Fruit fly (Drosophila melanogaster): ENCODE data around the gene CG9121.
A peak's percentile ranks its signal among the peaks of the same experiment; 100 is the strongest.

Gene CG9121

DNA sequence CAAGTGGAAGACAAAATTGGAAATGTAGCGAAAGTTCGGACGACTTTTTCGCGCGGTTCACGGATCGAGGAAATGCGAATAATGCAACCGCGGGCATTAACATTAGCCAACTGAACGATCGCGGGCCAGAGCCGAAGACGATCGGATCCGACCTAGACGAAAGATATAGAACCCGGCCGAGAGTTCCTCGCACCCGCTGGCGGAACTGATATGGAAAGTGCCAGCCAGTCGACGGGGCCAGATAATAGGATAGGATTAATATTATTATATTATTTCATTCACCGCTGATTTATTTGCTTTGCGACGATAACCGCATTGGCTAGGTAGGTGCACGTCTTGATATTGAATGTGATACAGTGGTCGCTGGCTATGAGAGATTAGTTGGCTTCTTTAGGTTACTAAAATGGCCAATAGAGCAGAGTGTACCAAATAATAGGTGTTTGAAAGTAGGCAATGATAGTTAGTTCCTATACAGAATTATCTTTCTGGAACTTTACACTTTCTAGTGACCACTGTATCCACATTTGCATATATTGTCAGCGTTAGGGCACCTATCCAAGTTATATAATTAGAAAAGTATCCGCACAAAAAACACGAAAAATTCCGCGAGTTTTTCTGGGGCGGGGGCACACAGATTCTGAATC is 51.4 kb downstream of the CG9121 start (continued):
- peak; percentile 55 for TF ChIP-seq PHDP (tag; optimal IDR thresholded peaks at IDR 0.05)
- TF ChIP-seq TFAM (GFP tag; optimal IDR thresholded peaks at IDR 0.05): no peak
- no peak for TF ChIP-seq z (GFP tag; IDR thresholded peaks at IDR 0.05)
- no peak for TF ChIP-seq crp (GFP tag; optimal IDR thresholded peaks at IDR 0.05)
- peak; percentile 74 for TF ChIP-seq Oli (tag; optimal IDR thresholded peaks at IDR 0.05)
- TF ChIP-seq Hr3 (GFP tag; optimal IDR thresholded peaks at IDR 0.05): peak; percentile 46
- peak; percentile 73 for TF ChIP-seq unpg (GFP tag; optimal IDR thresholded peaks at IDR 0.05)
- TF ChIP-seq Chrac-16 (GFP tag; optimal IDR thresholded peaks at IDR 0.05): peak; percentile 74
- peak; percentile 55 for TF ChIP-seq Hmr (GFP tag; optimal IDR thresholded peaks at IDR 0.05)
- no peak for TF ChIP-seq CG6683 (GFP tag; optimal IDR thresholded peaks at IDR 0.05)
- no peak for TF ChIP-seq Doc3 (GFP tag; IDR thresholded peaks at IDR 0.05; ENCODE audit: partially characterized antibody)
- TF ChIP-seq CG4730 (GFP tag; IDR thresholded peaks at IDR 0.05): peak; percentile 49; the same call in 1 of the 2 replicates
- peak; percentile 80 for TF ChIP-seq CG15269 (tag; optimal IDR thresholded peaks at IDR 0.05)
- TF ChIP-seq CG14014 (GFP tag; IDR thresholded peaks at IDR 0.05): peak; percentile 64
- TF ChIP-seq Pdp1 (GFP tag; optimal IDR thresholded peaks at IDR 0.05): peak; percentile 69 to 89
- TF ChIP-seq Fer3 (tag; optimal IDR thresholded peaks at IDR 0.05): peak; percentile 69
- no peak for TF ChIP-seq HmgD (GFP tag; optimal IDR thresholded peaks at IDR 0.05)
- TF ChIP-seq wek (GFP tag; optimal IDR thresholded peaks at IDR 0.05): no peak
- peak; percentile 19; the same call in 1 of the 2 replicates for TF ChIP-seq E2f2 (GFP tag; IDR thresholded peaks at IDR 0.05)
- TF ChIP-seq Sox100B (GFP tag; optimal IDR thresholded peaks at IDR 0.05): peak; percentile 30
- TF ChIP-seq trem (tag; optimal IDR thresholded peaks at IDR 0.05): peak; percentile 24
- TF ChIP-seq CG4328 (GFP tag; optimal IDR thresholded peaks at IDR 0.05): peak; percentile 31
- TF ChIP-seq tx (GFP tag; optimal IDR thresholded peaks at IDR 0.05): peak; percentile 22
- peak; percentile 36 for TF ChIP-seq CG1647 (GFP tag; optimal IDR thresholded peaks at IDR 0.05)
- peak; percentile 16 for TF ChIP-seq CG1233 (GFP tag; optimal IDR thresholded peaks at IDR 0.05)
- peak; percentile 72 for TF ChIP-seq CG10209 (GFP tag; optimal IDR thresholded peaks at IDR 0.05)
- peak; percentile 51 for TF ChIP-seq CG5245 (GFP tag; optimal IDR thresholded peaks at IDR 0.05)
- peak; percentile 76 for TF ChIP-seq Sox102F (GFP tag; optimal IDR thresholded peaks at IDR 0.05)
- TF ChIP-seq CG17568 (GFP tag; optimal IDR thresholded peaks at IDR 0.05): peak; percentile 45
- TF ChIP-seq CG13624 (GFP tag; optimal IDR thresholded peaks at IDR 0.05): peak; percentile 55
- peak; percentile 56 for TF ChIP-seq slp2 (GFP tag; optimal IDR thresholded peaks at IDR 0.05)
- peak; percentile 76 for TF ChIP-seq Ada2b (GFP tag; IDR thresholded peaks at IDR 0.05)
- TF ChIP-seq Fer1 (GFP tag; optimal IDR thresholded peaks at IDR 0.05): peak; percentile 41
- TF ChIP-seq CrebB (tag; optimal IDR thresholded peaks at IDR 0.05): no peak
- TF ChIP-seq hth (optimal IDR thresholded peaks at IDR 0.05): no peak
- peak; percentile 41 for TF ChIP-seq cwo (GFP tag; optimal IDR thresholded peaks at IDR 0.05)
- peak; percentile 11 for TF ChIP-seq Nf-YB (GFP tag; optimal IDR thresholded peaks at IDR 0.05)
- TF ChIP-seq grn (GFP tag; optimal IDR thresholded peaks at IDR 0.05): peak; percentile 41
- TF ChIP-seq lmd (GFP tag; IDR thresholded peaks at IDR 0.05): peak; percentile 82
- peak; percentile 69 for TF ChIP-seq tin (GFP tag; optimal IDR thresholded peaks at IDR 0.05)
- TF ChIP-seq ftz-f1 (GFP tag; optimal IDR thresholded peaks at IDR 0.05): no peak
- TF ChIP-seq gsb-n (tag; optimal IDR thresholded peaks at IDR 0.05): peak; percentile 56
- peak; percentile 2 for TF ChIP-seq pho (GFP tag; optimal IDR thresholded peaks at IDR 0.05)
- TF ChIP-seq Deaf1 (tag; optimal IDR thresholded peaks at IDR 0.05): peak; percentile 41
- peak; percentile 41 for TF ChIP-seq CG10147 (GFP tag; optimal IDR thresholded peaks at IDR 0.05)
- no peak for TF ChIP-seq bigmax (GFP tag; optimal IDR thresholded peaks at IDR 0.05)
- peak; percentile 56 for TF ChIP-seq CG4707 (GFP tag; optimal IDR thresholded peaks at IDR 0.05)
- TF ChIP-seq CG7357 (GFP tag; IDR thresholded peaks at IDR 0.05): peak; percentile 55; the same call in 1 of the 3 replicates
- no peak for TF ChIP-seq CG12236 (GFP tag; optimal IDR thresholded peaks at IDR 0.05)

Data from whole organism, embryonic.